Fruit fly (Drosophila melanogaster): ENCODE results near the gene bma.
A peak's percentile ranks its signal among the peaks of the same experiment; 100 is the strongest.

- TF ChIP-seq usp (GFP tag; optimal IDR thresholded peaks at IDR 0.05) (no peak), Myc (optimal IDR thresholded peaks at IDR 0.05) (no peak), Hnf4 (GFP tag; optimal IDR thresholded peaks at IDR 0.05) (no peak), Rel (GFP tag; optimal IDR thresholded peaks at IDR 0.05) (no peak), Rel (tag; optimal IDR thresholded peaks at IDR 0.05) (peak; percentile 58), CG9705 (GFP tag; optimal IDR thresholded peaks at IDR 0.05) (no peak), CrebA (GFP tag; optimal IDR thresholded peaks at IDR 0.05; ENCODE audit: borderline replicate concordance) (no peak), OdsH (GFP tag; optimal IDR thresholded peaks at IDR 0.05) (no peak), psq (GFP tag; optimal IDR thresholded peaks at IDR 0.05) (no peak), Mio (GFP tag; optimal IDR thresholded peaks at IDR 0.05) (no peak)
Observed at dm6 chr3L:9898355-9898754, 9.6 kb upstream of the bma start, which contains the start of the genes CG6707 and CG46387.

Data from whole organism, wandering third instar larva.